Fruit fly (Drosophila melanogaster): Measurements from ENCODE around the gene tara.
A peak's percentile ranks its signal among the peaks of the same experiment; 100 is the strongest.

The tara gene

DNA sequence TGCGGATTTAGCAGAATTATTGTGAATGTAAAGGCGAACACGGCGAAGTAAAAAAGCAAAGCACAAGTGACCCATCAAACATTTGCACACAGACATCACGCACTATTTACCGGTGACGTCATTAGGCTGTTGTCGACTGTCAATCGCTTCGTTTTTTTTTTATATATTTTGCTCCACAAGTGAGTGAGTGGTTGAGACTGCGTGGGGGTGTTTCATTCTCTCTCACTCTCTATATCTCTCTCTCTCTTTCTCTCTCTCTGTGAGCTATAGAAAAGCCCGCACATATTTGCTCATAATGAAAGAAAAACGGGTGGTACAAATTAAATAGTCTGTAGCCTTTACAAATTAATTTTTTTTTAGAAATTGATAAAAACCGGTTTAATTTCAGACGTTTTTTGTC, 52.1 kb downstream of the tara start:
- TF ChIP-seq CG17801 (GFP tag; optimal IDR thresholded peaks at IDR 0.05; ENCODE audit: partially characterized antibody), result no peak

DNA sequence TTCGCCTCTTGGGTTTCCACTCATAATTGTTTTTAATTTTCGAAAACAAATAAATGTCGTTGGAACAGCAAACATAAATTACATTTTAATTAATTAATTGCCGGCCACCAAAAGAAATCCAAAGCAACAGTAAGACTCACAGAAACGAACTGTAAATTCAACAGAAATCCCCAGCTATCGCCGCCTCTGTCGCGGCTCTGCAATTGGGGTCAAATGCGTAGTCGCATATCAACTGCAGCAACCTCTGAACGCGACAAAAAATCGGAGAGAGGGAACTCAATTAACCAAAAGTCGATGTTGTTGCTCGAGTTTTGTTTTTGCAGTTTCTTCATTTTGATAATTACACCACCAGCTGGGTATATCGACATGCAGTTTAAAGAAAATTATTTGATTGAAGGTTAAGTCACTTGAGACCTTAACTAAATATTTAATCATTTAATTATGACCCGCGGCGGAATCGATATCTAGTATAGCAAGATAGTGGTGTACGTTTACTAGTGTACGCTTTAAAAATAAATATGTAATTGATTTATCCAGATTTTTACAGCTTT, 54.0 kb downstream of the tara start:
- no peak for TF ChIP-seq CG17801 (GFP tag; optimal IDR thresholded peaks at IDR 0.05; ENCODE audit: partially characterized antibody)

DNA sequence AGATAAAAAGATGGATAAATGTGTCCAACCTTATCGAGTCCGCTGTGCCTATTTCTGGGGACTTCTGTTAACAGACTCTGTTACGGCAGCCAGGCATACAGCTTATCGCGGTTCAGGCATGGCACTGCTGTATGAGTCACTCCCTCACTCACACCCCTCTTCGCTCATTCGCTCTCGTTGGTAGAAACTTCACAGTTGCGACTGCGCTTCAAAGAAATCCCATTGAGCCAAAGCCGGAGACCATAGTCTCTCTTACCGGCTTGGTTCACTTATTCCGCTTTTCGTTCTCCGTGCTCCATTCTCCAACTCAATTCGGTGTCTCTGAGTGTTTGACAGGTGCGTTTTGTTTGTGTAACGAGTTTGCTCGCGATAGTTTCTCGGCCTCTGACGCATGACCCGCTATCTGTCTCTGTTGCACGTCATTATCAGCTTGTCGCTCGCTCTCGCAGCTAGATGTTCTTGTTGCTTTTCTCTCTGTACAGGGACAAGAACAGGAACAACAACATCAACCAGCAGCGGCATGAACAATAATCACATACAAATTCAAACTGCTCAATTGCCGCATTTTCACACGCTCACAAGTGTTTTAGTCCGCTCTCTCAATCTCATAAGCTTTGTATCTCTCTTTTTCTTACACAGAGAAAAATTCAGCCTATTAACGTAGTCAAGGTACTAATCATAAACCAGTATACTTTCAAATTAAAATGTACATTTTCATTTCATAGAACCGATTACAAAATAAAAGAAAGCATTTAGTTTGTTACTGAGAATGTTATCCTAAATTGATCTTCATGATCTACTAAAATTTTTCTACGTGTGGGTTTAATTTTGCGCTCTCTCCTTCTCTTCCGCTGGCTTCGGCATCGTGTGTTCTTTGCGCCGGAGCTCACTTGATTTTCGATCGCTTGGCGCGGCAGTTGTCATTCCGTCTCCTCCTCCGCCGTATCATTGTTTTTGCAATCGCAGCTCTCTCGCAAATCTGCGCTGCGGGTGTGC, 54.9 kb downstream of the tara start:
- peak; percentile 100 for TF ChIP-seq CG17801 (GFP tag; optimal IDR thresholded peaks at IDR 0.05; ENCODE audit: partially characterized antibody)

DNA sequence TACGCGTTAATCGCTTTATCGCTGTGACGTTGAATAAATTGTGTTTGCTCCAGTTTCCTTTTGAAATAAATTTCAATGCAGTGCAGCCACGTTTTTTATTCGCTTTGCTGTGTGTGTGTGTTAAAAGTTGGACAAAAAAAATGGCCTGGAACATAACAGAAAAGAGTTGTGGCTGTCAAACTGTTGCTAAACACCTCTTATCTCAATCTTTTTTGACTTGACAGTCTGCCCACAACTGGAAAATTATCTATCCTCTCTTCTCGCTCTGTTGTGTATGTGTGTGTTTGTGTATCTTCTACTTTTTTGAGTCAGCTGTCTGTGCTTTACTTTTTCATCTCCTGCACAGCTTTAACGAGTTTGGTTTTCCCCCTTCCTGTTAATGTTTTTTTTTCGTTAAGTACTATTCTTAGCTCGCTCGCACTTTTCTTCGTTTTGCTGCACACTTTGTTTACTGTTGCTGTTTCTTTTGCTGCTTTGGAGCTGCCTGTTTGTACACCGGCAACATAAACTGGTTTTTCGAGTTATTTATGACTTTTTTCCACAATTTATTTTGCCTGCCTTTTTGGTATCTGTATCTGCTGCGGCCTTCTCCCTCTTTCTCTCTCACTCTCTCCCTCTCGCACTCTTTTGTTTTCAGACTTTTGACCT, 55.7 kb downstream of the tara start:
- no peak for TF ChIP-seq CG17801 (GFP tag; optimal IDR thresholded peaks at IDR 0.05; ENCODE audit: partially characterized antibody)

DNA sequence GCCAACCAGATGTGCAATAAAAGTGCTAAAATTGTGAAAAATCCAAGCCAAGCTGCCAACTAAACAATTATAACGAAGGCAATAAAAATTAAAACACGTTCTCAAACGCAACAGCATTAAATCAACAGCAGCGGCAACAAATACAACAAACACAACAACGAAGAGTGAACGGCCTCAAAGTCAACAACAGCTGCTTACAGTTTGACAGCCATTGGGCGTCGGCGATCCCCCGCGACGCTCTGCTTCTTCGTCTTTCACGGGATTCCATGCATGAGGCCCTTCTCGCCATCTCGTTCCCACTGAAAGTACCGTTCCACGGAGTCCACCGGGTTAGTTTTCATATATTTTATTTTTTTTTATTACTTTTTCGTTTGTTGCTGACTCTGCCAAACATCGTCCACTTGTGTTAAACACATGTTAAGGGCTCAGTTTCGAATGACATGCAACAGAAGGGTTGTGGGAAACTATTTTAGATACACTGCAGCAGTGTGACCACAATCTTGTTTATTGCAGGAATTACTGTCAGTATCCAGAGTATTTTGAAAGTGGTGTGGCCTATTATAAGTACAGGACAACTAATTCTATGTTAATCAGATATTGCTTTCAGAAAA, 56.7 kb downstream of the tara start:
- TF ChIP-seq CG17801 (GFP tag; optimal IDR thresholded peaks at IDR 0.05; ENCODE audit: partially characterized antibody), result no peak

DNA sequence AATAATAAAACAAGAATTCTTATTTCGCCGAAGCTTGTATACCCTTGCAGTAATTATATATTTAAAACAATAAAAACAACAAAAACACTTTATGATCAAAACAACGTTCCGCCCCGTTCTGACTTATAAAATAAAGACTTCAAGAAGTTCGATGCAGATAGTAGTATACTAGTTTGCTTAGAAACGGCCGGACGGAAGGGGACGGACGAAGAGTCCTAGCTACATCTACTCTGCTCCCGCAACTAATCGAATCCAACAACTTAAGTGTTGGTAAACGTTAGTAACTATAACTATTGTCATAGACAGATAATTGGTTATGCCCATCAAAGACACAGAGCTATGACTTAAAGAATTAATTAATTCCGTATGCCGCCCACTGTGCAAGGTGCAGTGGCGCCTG, 59.0 kb downstream of the tara start:
- no peak for TF ChIP-seq CG17801 (GFP tag; optimal IDR thresholded peaks at IDR 0.05; ENCODE audit: partially characterized antibody)

DNA sequence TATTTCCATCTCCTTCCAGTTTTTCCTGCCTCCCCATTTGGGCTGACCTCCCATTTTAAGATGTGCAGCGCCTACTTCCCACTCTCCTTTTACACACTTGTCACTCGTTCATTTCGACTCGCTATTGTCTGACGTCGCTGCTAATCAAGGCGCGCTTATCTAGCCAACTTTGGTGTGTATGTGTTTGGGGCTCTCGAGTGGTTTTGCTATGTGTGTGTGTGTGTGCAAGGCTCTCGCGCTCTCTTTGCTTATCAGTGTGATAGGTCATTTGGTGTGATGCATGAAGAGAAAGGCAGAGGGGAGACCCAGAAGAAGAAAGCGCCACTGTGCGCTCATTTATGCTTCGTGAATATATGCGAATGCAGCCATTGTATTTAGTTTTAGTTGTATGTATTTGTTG, 59.5 kb downstream of the tara start:
- TF ChIP-seq CG17801 (GFP tag; optimal IDR thresholded peaks at IDR 0.05; ENCODE audit: partially characterized antibody), result no peak

DNA sequence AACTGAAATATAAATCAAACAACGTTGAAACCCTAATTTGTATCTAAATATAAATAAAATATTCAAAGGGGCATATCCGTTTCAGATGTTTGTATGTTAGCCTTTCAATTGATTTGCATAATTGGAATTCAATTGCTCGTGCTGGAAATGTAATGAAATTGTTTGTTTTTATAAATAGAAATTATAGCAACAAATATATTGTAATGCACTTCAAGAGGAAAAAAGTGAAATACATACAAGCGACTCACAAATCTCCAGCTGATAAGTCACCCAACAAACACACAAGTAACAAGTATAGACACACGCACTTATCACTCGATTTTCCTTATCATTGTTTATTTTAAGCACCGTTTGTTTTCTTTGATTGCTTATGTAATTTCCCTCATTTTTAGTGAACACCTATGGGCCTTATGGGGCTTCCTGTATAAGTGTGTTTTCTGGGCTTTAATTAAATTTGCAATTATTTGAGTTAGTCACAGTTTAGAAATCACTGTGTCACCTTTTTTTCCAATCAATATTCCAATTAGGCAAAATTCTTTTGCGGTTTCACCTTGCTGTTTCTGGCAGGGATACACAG, 60.2 kb downstream of the tara start:
- TF ChIP-seq CG17801 (GFP tag; optimal IDR thresholded peaks at IDR 0.05; ENCODE audit: partially characterized antibody), result no peak

DNA sequence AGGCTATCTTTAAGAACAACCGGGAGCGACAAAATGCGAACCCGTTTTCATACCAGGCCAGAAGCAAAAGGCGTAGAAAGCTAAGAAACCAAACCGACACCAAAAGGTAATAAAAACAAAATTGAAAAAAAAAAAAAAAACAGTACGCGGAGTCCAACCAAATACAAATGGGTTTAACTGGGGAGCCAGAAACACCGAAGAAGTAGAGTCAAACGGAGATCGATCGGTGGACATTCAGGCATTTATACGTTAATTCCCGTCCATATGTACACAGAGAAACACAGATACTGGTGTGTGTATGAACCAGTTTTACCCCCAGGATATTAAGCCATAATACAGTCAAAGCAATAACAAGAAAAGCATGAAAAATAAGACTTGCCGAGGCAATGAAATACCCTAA, 61.7 kb downstream of the tara start:
- TF ChIP-seq CG17801 (GFP tag; optimal IDR thresholded peaks at IDR 0.05; ENCODE audit: partially characterized antibody), result no peak

DNA sequence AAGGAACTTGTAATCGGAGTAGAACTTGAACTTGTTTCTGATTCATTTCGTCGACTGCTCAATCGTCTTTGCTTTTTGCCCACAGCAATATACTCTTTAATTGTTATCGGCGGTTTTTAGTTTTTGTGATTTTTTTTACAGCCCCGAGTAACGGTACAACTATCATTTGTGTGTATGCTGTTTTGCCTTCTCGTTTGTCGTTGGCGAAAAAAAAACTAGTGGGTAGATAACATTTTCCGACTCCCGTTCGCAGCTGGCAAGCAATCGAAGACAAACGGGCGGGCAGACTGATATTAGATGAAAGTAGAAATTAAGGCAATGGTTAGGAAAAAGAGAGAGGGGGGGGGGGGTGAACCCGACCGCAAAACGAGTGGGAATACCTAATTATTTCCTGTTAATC, 62.4 kb downstream of the tara start:
- no peak for TF ChIP-seq CG17801 (GFP tag; optimal IDR thresholded peaks at IDR 0.05; ENCODE audit: partially characterized antibody)

DNA sequence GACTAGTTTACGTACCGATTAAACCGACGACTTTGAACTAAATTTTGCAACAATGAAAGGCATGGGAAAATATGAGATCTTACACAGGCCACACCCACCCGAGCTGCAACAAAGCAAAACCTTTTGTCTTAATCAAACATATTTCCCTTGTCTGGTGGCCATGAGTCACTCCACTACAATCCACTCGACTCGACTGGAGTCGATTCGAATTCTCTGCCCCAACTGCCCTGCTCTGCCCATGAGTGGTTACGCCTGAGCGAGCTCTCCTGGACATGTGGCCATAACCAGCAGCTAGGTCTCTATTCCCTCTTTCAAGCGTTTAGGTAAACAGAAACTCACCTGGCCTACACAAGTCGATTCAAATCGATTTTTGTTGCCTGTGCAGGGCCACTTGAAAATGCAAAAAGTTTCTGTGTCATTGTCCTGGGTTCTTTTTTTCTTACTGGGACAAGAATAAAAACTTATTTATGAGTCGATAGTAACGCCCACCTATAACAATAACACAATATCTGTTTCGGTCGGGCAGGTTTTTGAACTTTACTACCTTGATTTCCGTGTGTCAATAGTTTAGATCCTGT, 63.4 kb downstream of the tara start:
- TF ChIP-seq CG17801 (GFP tag; optimal IDR thresholded peaks at IDR 0.05; ENCODE audit: partially characterized antibody), result no peak

DNA sequence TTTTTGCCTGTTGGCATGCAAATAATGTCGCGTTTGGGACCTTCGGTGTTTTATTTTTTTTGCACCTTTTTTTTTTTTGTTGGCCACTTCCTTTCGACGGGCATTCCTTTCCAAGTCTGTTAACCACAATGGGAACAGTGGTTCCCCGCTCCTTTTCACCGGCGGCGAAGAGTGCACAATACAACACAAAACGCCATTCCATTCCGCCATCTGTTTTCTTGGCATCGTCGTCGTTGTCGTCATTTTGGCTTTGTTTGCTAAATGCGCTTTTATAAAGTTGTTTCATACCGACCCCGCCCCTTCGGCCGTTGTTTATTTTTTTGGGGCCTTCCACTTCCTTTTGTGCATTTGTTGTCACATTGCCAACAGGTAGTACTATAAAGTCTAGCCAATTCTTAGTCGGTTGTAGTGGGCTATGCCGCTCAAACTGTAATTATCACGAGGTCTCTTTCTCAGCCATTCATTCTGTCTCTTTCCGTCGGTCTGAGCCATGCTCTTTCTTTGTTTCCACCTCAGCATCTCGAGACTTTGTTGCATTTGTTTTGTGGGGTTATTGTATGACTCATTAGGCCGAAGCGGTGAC, 64.9 kb downstream of the tara start:
- TF ChIP-seq CG17801 (GFP tag; optimal IDR thresholded peaks at IDR 0.05; ENCODE audit: partially characterized antibody), result no peak

DNA sequence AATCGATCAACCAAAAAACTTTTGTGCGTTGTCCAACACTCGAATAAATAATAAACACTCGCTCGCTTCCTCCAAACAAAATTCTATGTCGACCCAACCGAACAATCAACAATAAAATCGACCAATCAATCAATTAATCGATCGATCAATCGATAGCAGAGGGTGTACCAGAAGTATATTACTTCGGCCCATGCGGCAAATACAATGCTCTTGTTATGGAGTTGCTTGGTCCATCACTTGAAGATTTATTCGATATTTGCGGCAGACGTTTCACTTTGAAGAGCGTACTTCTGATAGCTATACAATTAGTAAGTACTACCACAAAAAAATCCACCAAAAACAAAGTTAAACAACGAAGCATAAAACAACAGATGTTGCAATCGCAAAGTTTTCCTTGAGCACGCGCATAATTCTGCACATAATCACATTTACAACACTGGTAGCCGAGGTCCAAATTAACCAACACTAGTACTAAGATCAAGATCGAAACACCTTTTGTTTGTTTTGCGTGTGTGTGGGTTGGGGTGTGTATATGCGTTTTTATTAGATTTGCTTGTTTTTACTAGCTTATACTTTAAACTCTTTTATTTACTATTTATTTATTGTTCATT, 70.2 kb downstream of the tara start:
- no peak for TF ChIP-seq CG17801 (GFP tag; optimal IDR thresholded peaks at IDR 0.05; ENCODE audit: partially characterized antibody)

Data from ovary, adult (tissue).